Worm (Caenorhabditis elegans) whole organism, mixed stage, embryonic: ENCODE measurements around the gene F30H5.3.

Experiments
- M03D4.4 ChIP-seq: sonication (generic microtip); optimal IDR thresholded peaks from 2 replicates; lab custom pipeline; 2017; ENCODE audit warnings: mild to moderate bottlenecking, missing genetic modification characterization, missing compliant biosample characterization
- bed-3 ChIP-seq: fragments of 200-800 bp; sonication (Bioruptor generic); optimal IDR thresholded peaks from 3 replicates; lab custom pipeline; 2018; ENCODE audit warnings: mild to moderate bottlenecking, missing genetic modification characterization, moderate library complexity, missing compliant biosample characterization
- ceh-39 ChIP-seq: fragments of 150-350 bp; optimal IDR thresholded peaks from 2 replicates; lab custom pipeline; 2014; ENCODE audit warnings: missing biosample characterization, missing genetic modification characterization
- ceh-43 ChIP-seq: fragments of 200-800 bp; sonication (Bioruptor generic); optimal IDR thresholded peaks from 2 replicates; lab custom pipeline; 2018; ENCODE audit warnings: mild to moderate bottlenecking, missing genetic modification characterization, moderate library complexity, missing compliant biosample characterization
- ceh-83 ChIP-seq: fragments of 200-800 bp; sonication (Bioruptor generic); optimal IDR thresholded peaks from 2 replicates; lab custom pipeline; 2018; ENCODE audit warnings: mild to moderate bottlenecking, missing genetic modification characterization, missing compliant biosample characterization
- ces-1 ChIP-seq: fragments of 150-350 bp; optimal IDR thresholded peaks from 2 replicates; lab custom pipeline; 2014; ENCODE audit warnings: missing biosample characterization, missing genetic modification reagents, missing genetic modification characterization
- cnd-1 ChIP-seq: fragments of 200-800 bp; sonication (Bioruptor generic); optimal IDR thresholded peaks from 2 replicates; lab custom pipeline; 2018; ENCODE audit warnings: mild to moderate bottlenecking, missing genetic modification characterization, missing compliant biosample characterization
- drap-1 ChIP-seq: fragments of 200-800 bp; sonication (Bioruptor generic); optimal IDR thresholded peaks from 3 replicates; lab custom pipeline; 2018; ENCODE audit warnings: mild to moderate bottlenecking, missing genetic modification characterization, missing compliant biosample characterization
- elt-1 ChIP-seq: sonication (generic microtip); optimal IDR thresholded peaks from 2 replicates; lab custom pipeline; 2017; ENCODE audit warnings: missing genetic modification characterization, mild to moderate bottlenecking, missing compliant biosample characterization, antibody characterized with exemption, moderate library complexity, borderline replicate concordance; ENCODE audit not compliant: insufficient read depth
- elt-3 ChIP-seq: fragments of 150-350 bp; optimal IDR thresholded peaks from 2 replicates; lab custom pipeline; 2014; ENCODE audit warnings: missing biosample characterization, missing genetic modification characterization
- flh-1 ChIP-seq: fragments of 200-800 bp; sonication (Bioruptor generic); optimal IDR thresholded peaks from 2 replicates; lab custom pipeline; 2018; ENCODE audit warnings: mild to moderate bottlenecking, missing genetic modification characterization, moderate library complexity, missing compliant biosample characterization
- ham-2 ChIP-seq: fragments of 200-800 bp; sonication (Bioruptor generic); optimal IDR thresholded peaks from 2 replicates; lab custom pipeline; 2018; ENCODE audit warnings: mild to moderate bottlenecking, missing genetic modification characterization, missing compliant biosample characterization
- hlh-1 ChIP-seq: fragments of 150-350 bp; optimal IDR thresholded peaks from 2 replicates; lab custom pipeline; 2014; ENCODE audit warnings: missing biosample characterization, missing genetic modification reagents, missing genetic modification characterization
- lin-13 ChIP-seq: fragments of 150-350 bp; optimal IDR thresholded peaks from 2 replicates; lab custom pipeline; 2014; ENCODE audit warnings: missing biosample characterization, missing genetic modification characterization
- lin-32 ChIP-seq: fragments of 200-800 bp; sonication (Bioruptor generic); optimal IDR thresholded peaks from 2 replicates; lab custom pipeline; 2018; ENCODE audit warnings: mild to moderate bottlenecking, missing genetic modification characterization, missing compliant biosample characterization
- lsy-2 ChIP-seq: fragments of 150-350 bp; optimal IDR thresholded peaks from 2 replicates; lab custom pipeline; 2014; ENCODE audit warnings: missing biosample characterization, missing genetic modification characterization
- mab-5 ChIP-seq: fragments of 150-350 bp; optimal IDR thresholded peaks from 2 replicates; lab custom pipeline; 2014; ENCODE audit warnings: missing biosample characterization, missing genetic modification characterization
- mep-1 ChIP-seq: fragments of 150-350 bp; optimal IDR thresholded peaks from 2 replicates; lab custom pipeline; 2017; ENCODE audit warnings: missing biosample characterization, missing genetic modification reagents, missing genetic modification characterization, inconsistent platforms
- mls-2 ChIP-seq: sonication (generic microtip); optimal IDR thresholded peaks from 2 replicates; lab custom pipeline; 2016; ENCODE audit warnings: mild to moderate bottlenecking, missing genetic modification characterization, moderate library complexity, missing compliant biosample characterization
- nhr-12 ChIP-seq: fragments of 150-350 bp; optimal IDR thresholded peaks from 2 replicates; lab custom pipeline; 2014; ENCODE audit warnings: missing biosample characterization, missing genetic modification characterization
- nhr-237 ChIP-seq: fragments of 150-350 bp; optimal IDR thresholded peaks from 2 replicates; lab custom pipeline; 2014; ENCODE audit warnings: missing biosample characterization, missing genetic modification characterization
- nhr-28 ChIP-seq: fragments of 150-350 bp; optimal IDR thresholded peaks from 2 replicates; lab custom pipeline; 2014; ENCODE audit warnings: missing biosample characterization, missing genetic modification characterization
- nhr-76 ChIP-seq: sonication (generic microtip); optimal IDR thresholded peaks from 2 replicates; lab custom pipeline; 2017; ENCODE audit warnings: missing biosample characterization, missing genetic modification characterization
- pha-4 ChIP-seq: fragments of 150-350 bp; optimal IDR thresholded peaks from 2 replicates; lab custom pipeline; 2018; ENCODE audit warnings: missing biosample characterization, missing genetic modification reagents, missing genetic modification characterization
- sem-2 ChIP-seq: fragments of 200-800 bp; sonication (Bioruptor generic); optimal IDR thresholded peaks from 2 replicates; lab custom pipeline; 2018; ENCODE audit warnings: mild to moderate bottlenecking, missing genetic modification characterization, missing compliant biosample characterization
- snpc-4 ChIP-seq: fragments of 150-350 bp; optimal IDR thresholded peaks from 2 replicates; lab custom pipeline; 2014; ENCODE audit warnings: missing biosample characterization, missing genetic modification characterization
- sptf-1 ChIP-seq: sonication (generic microtip); optimal IDR thresholded peaks from 2 replicates; lab custom pipeline; 2017; ENCODE audit warnings: mild to moderate bottlenecking, missing genetic modification characterization, moderate library complexity, missing compliant biosample characterization
- tbx-8 ChIP-seq: fragments of 200-800 bp; sonication (Bioruptor generic); optimal IDR thresholded peaks from 2 replicates; lab custom pipeline; 2018; ENCODE audit warnings: mild to moderate bottlenecking, missing genetic modification characterization, moderate library complexity, missing compliant biosample characterization
- unc-120 ChIP-seq: sonication (generic microtip); optimal IDR thresholded peaks from 2 replicates; lab custom pipeline; 2017; ENCODE audit warnings: missing genetic modification characterization, missing compliant biosample characterization; ENCODE audit not compliant: poor library complexity, severe bottlenecking
- unc-39 ChIP-seq: fragments of 150-350 bp; optimal IDR thresholded peaks from 2 replicates; lab custom pipeline; 2014; ENCODE audit warnings: missing biosample characterization, missing genetic modification characterization
- unc-62 ChIP-seq: fragments of 150-350 bp; optimal IDR thresholded peaks from 2 replicates; lab custom pipeline; 2014; ENCODE audit warnings: missing biosample characterization, missing genetic modification reagents, missing genetic modification characterization
- zip-8 ChIP-seq: fragments of 150-350 bp; optimal IDR thresholded peaks from 2 replicates; lab custom pipeline; 2014; ENCODE audit warnings: missing biosample characterization, missing genetic modification characterization
- ztf-11 ChIP-seq: fragments of 150-350 bp; optimal IDR thresholded peaks from 2 replicates; lab custom pipeline; 2014; ENCODE audit warnings: missing biosample characterization, missing genetic modification characterization

Gene F30H5.3

ce11 chrIII:502583-502982 lies 9.4 kb downstream of the F30H5.3 start:
- peak; percentile 87 for TF ChIP-seq lin-32
- TF ChIP-seq sptf-1 (tag; lab: Kevin White, UChicago) = peak; percentile 95
- peak; percentile 81 for TF ChIP-seq bed-3
- peak; percentile 38 for TF ChIP-seq nhr-28
- TF ChIP-seq hlh-1 (tag; lab: Kevin White, UChicago) = no peak
- peak; percentile 48 for TF ChIP-seq tbx-8 (GFP tag; lab: Kevin White, UChicago)
- TF ChIP-seq mep-1 (tag; lab: Kevin White, UChicago) = peak; percentile 59
- TF ChIP-seq snpc-4 = no peak
- peak; percentile 47 for TF ChIP-seq unc-62 (GFP tag; lab: Kevin White, UChicago)
- peak; percentile 83 for TF ChIP-seq ceh-43 (GFP tag; lab: Kevin White, UChicago)
- peak; percentile 94 for TF ChIP-seq ceh-83
- TF ChIP-seq ham-2 (GFP tag; lab: Kevin White, UChicago) = peak; percentile 72
- peak; percentile 87 for TF ChIP-seq pha-4 (tag; lab: Kevin White, UChicago)
- no peak for TF ChIP-seq ces-1 (GFP tag; lab: Kevin White, UChicago)
- no peak for TF ChIP-seq zip-8 (tag; lab: Kevin White, UChicago)
- TF ChIP-seq flh-1 (GFP tag; lab: Kevin White, UChicago) = peak; percentile 63
- no peak for TF ChIP-seq unc-39
- TF ChIP-seq mls-2 (tag; lab: Kevin White, UChicago) = peak; percentile 91
- peak; percentile 90 for TF ChIP-seq drap-1 (GFP tag; lab: Kevin White, UChicago)
- TF ChIP-seq nhr-76 (tag; lab: Kevin White, UChicago) = peak; percentile 24
- TF ChIP-seq sem-2 (GFP tag; lab: Kevin White, UChicago) = peak; percentile 71
- peak; percentile 88 for TF ChIP-seq M03D4.4 (tag; lab: Kevin White, UChicago)
- no peak for TF ChIP-seq elt-3 (tag; lab: Kevin White, UChicago)
- no peak for TF ChIP-seq nhr-12
- peak; percentile 91 for TF ChIP-seq cnd-1 (tag; lab: Kevin White, UChicago)
- TF ChIP-seq nhr-237 (tag; lab: Kevin White, UChicago) = peak; percentile 53
- TF ChIP-seq unc-120 (tag; lab: Kevin White, UChicago) = peak; percentile 94
- peak; percentile 59 for TF ChIP-seq lin-13 (tag; lab: Kevin White, UChicago)

ce11 chrIII:491090-491597 lies 20.9 kb downstream of the F30H5.3 start, which contains the start of gene unc-45:
TSS of gene unc-45 (plus strand) at chrIII:491547.
- TF ChIP-seq mep-1 (tag; lab: Kevin White, UChicago) = no peak
- no peak for TF ChIP-seq snpc-4
- no peak for TF ChIP-seq nhr-12
- no peak for TF ChIP-seq zip-8 (tag; lab: Kevin White, UChicago)
- no peak for TF ChIP-seq unc-62 (GFP tag; lab: Kevin White, UChicago)
- peak; percentile 28 for TF ChIP-seq lsy-2 (tag; lab: Kevin White, UChicago)
- no peak for TF ChIP-seq elt-3 (tag; lab: Kevin White, UChicago)
- TF ChIP-seq flh-1 (GFP tag; lab: Kevin White, UChicago) = no peak
- TF ChIP-seq ham-2 (GFP tag; lab: Kevin White, UChicago) = no peak
- TF ChIP-seq ceh-39 (tag; lab: Kevin White, UChicago) = no peak
- peak; percentile 38 for TF ChIP-seq ces-1 (GFP tag; lab: Kevin White, UChicago)
- TF ChIP-seq ztf-11 (tag; lab: Kevin White, UChicago) = no peak
- no peak for TF ChIP-seq ceh-83

DNA sequence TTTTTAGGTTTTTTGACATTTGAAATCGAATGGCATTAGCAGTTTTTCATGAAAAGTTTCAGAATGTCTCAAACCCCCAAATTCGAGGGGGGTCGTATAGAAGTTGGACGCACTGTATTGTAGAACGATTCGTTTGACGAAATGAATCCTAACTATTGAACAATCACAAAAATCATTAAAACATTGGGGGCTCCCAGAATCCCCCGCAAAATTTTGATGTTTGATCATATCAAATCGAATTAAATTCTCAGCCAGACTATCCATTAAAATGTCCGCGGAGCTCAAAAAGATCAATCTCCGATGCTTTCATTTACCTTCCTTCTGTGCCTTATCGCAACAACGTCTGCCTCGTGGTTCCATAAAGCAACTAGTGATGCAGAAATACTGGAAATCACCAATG lies 23.6 kb downstream of the F30H5.3 start, which contains the start of gene F30H5.5:
Gene F30H5.5 (plus strand): TSS at position 301 of the 400 bp plus-strand sequence.
- no peak for TF ChIP-seq zip-8 (tag; lab: Kevin White, UChicago)
- TF ChIP-seq cnd-1 (tag; lab: Kevin White, UChicago) = no peak
- TF ChIP-seq nhr-237 (tag; lab: Kevin White, UChicago) = no peak
- no peak for TF ChIP-seq ces-1 (GFP tag; lab: Kevin White, UChicago)
- no peak for TF ChIP-seq tbx-8 (GFP tag; lab: Kevin White, UChicago)
- no peak for TF ChIP-seq pha-4 (tag; lab: Kevin White, UChicago)
- no peak for TF ChIP-seq nhr-12
- no peak for TF ChIP-seq mep-1 (tag; lab: Kevin White, UChicago)
- TF ChIP-seq nhr-28 = no peak
- no peak for TF ChIP-seq unc-120 (tag; lab: Kevin White, UChicago)
- TF ChIP-seq mab-5 (tag; lab: Kevin White, UChicago) = no peak
- TF ChIP-seq ceh-43 (GFP tag; lab: Kevin White, UChicago) = no peak
- TF ChIP-seq drap-1 (GFP tag; lab: Kevin White, UChicago) = no peak
- TF ChIP-seq sem-2 (GFP tag; lab: Kevin White, UChicago) = no peak
- TF ChIP-seq elt-1 = no peak
- no peak for TF ChIP-seq nhr-76 (tag; lab: Kevin White, UChicago)
- TF ChIP-seq, all 35 proteins: peak for 0
